Fruit fly (Drosophila melanogaster): Measurements from ENCODE around the gene SmB.

The SmB gene

DNA sequence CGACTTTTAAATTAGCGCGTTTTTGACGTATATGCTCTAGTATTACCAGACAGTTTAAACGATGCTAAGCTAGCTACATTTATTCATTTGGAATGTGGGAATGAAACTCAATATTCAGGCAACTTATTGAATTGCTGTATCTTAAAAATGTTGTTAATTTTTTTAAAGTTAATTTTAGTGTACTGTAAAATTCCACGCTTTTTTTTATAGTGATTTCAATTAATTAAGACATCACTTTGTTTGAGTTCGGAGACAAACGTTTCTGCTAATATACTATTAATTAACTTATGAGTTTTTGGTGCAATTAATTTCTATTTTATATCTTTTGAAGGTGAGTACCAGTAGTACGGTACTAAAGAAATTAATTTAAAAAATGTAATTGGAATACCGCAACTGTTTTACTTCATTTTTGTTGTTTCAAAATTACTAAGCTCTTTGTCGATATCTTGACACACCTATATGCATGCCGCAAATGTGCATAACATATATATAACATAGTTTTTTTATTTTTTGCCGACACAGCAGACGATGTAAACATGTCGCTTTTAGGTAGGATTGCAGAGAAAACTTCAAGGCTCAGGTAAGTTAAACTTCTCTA lies 40.1 kb downstream of the SmB start, which contains the start of the genes Cdk1 and mRpS7 (continued):
- TF ChIP-seq croc (GFP tag; conservative IDR thresholded peaks at IDR 0.05) (peak; percentile 57), da (GFP tag; optimal IDR thresholded peaks at IDR 0.05) (peak; percentile 34), Sox100B (GFP tag; optimal IDR thresholded peaks at IDR 0.05) (peak; percentile 76), sug (tag; optimal IDR thresholded peaks at IDR 0.05) (peak; percentile 65), CG8478 (optimal IDR thresholded peaks at IDR 0.05) (no peak), zf30C (GFP tag; optimal IDR thresholded peaks at IDR 0.05) (no peak), CG2889 (GFP tag; IDR thresholded peaks at IDR 0.05) (peak; percentile 13; the same call in 1 of the 3 replicates), CG32532 (GFP tag; IDR thresholded peaks at IDR 0.05) (peak; percentile 77), gem (tag; optimal IDR thresholded peaks at IDR 0.05) (peak; percentile 90), emc (GFP tag; optimal IDR thresholded peaks at IDR 0.05) (no peak), CG8290 (GFP tag; optimal IDR thresholded peaks at IDR 0.05) (peak; percentile 43), CG8290 (tag; optimal IDR thresholded peaks at IDR 0.05) (peak in 1 of 2 experiments; percentile 19), wor (GFP tag; IDR thresholded peaks at IDR 0.05) (peak; percentile 56; the same call in 1 of the 2 replicates), CG2678 (tag; optimal IDR thresholded peaks at IDR 0.05) (peak; percentile 87), CG30020 (tag; optimal IDR thresholded peaks at IDR 0.05) (peak; percentile 100), slbo (GFP tag; IDR thresholded peaks at IDR 0.05) (peak; percentile 78), CG1792 (GFP tag; optimal IDR thresholded peaks at IDR 0.05) (no peak), dpn (GFP tag; optimal IDR thresholded peaks at IDR 0.05) (peak; percentile 29 to 62), Lpt (GFP tag; optimal IDR thresholded peaks at IDR 0.05) (no peak), CG7786 (GFP tag; optimal IDR thresholded peaks at IDR 0.05) (peak; percentile 47), Bdp1 (GFP tag; optimal IDR thresholded peaks at IDR 0.05) (no peak), lmd (GFP tag; IDR thresholded peaks at IDR 0.05) (no peak; the same call in 1 of the 2 replicates), Fer1 (GFP tag; optimal IDR thresholded peaks at IDR 0.05) (peak; percentile 32), Ssrp (tag; optimal IDR thresholded peaks at IDR 0.05) (peak; percentile 75), CG10462 (GFP tag; optimal IDR thresholded peaks at IDR 0.05) (peak; percentile 46), CG33213 (GFP tag; optimal IDR thresholded peaks at IDR 0.05) (no peak), CG15601 (tag; optimal IDR thresholded peaks at IDR 0.05) (peak; percentile 75), cwo (GFP tag; optimal IDR thresholded peaks at IDR 0.05) (peak; percentile 44), jigr1 (GFP tag; IDR thresholded peaks at IDR 0.05) (peak; percentile 65; the same call in 1 of the 3 replicates), Scr (GFP tag; IDR thresholded peaks at IDR 0.05; ENCODE audit: partially characterized antibody) (no peak), org-1 (GFP tag; optimal IDR thresholded peaks at IDR 0.05) (no peak), Poxn (GFP tag; IDR thresholded peaks at IDR 0.05) (0 out of 2 replicates have a peak, but pooled peaks have one; percentile 35), CG12236 (GFP tag; optimal IDR thresholded peaks at IDR 0.05) (no peak), Usf (GFP tag; optimal IDR thresholded peaks at IDR 0.05) (peak; percentile 40), CG14965 (GFP tag; optimal IDR thresholded peaks at IDR 0.05; ENCODE audit: borderline replicate concordance) (no peak), lbe (GFP tag; optimal IDR thresholded peaks at IDR 0.05) (no peak), lov (optimal IDR thresholded peaks at IDR 0.05) (no peak), lov (GFP tag; IDR thresholded peaks at IDR 0.05) (no peak), CG30431 (GFP tag; optimal IDR thresholded peaks at IDR 0.05) (peak; percentile 26), ATbp (GFP tag; optimal IDR thresholded peaks at IDR 0.05) (no peak), dmrt11E (tag; optimal IDR thresholded peaks at IDR 0.05) (peak; percentile 71), CG30403 (GFP tag; optimal IDR thresholded peaks at IDR 0.05) (peak; percentile 83), CG7839 (tag; optimal IDR thresholded peaks at IDR 0.05) (peak; percentile 86), ham (GFP tag; IDR thresholded peaks at IDR 0.05) (no peak), ash1 (GFP tag; optimal IDR thresholded peaks at IDR 0.05) (no peak), Mad (GFP tag; optimal IDR thresholded peaks at IDR 0.05) (peak; percentile 40), amos (GFP tag; IDR thresholded peaks at IDR 0.05; ENCODE audit: partially characterized antibody) (no peak), Ets97D (GFP tag; optimal IDR thresholded peaks at IDR 0.05) (peak; percentile 31), unc-4 (GFP tag; IDR thresholded peaks at IDR 0.05; ENCODE audit: partially characterized antibody) (no peak), Sry-δ (GFP tag; optimal IDR thresholded peaks at IDR 0.05) (peak; percentile 32), D19A (tag; optimal IDR thresholded peaks at IDR 0.05) (peak; percentile 68)
